Fruit fly (Drosophila melanogaster) whole organism, prepupa: ENCODE measurements around the gene fz2.
A peak's percentile ranks its signal among the peaks of the same experiment; 100 is the strongest.

Experiments used
- Blimp-1 ChIP-seq: fragments of 200-800 bp; sonication (Bioruptor generic); optimal IDR thresholded peaks from 3 replicates; lab custom pipeline; 2017; ENCODE audit warnings: missing biosample characterization, missing genetic modification characterization, mild to moderate bottlenecking, moderate library complexity, missing genetic modification reagents
- CG3919 ChIP-seq: fragments of 200-800 bp; sonication (Bioruptor generic); optimal IDR thresholded peaks from 3 replicates; lab custom pipeline; 2016; ENCODE audit warnings: missing biosample characterization, missing genetic modification characterization
- CG6854 ChIP-seq: fragments of 200-800 bp; sonication (Bioruptor generic); optimal IDR thresholded peaks from 2 replicates; lab custom pipeline; 2017; ENCODE audit warnings: missing biosample characterization, mild to moderate bottlenecking, missing genetic modification characterization
- CG9139 ChIP-seq: fragments of 200-800 bp; sonication (Bioruptor generic); optimal IDR thresholded peaks from 3 replicates; lab custom pipeline; 2017; ENCODE audit warnings: missing biosample characterization, mild to moderate bottlenecking, missing genetic modification characterization
- Gug ChIP-seq: fragments of 200-800 bp; sonication (Bioruptor generic); IDR thresholded peaks from 2 replicates; pipeline ENCODE4 v1.3.6; 2022; ENCODE audit warnings: missing biosample characterization, missing genetic modification characterization
- Hr39 ChIP-seq: fragments of 200-800 bp; sonication (Bioruptor generic); optimal IDR thresholded peaks from 2 replicates; lab custom pipeline; 2016; ENCODE audit warnings: missing biosample characterization, missing genetic modification characterization
- Hr4 ChIP-seq: fragments of 200-800 bp; sonication (Bioruptor generic); optimal IDR thresholded peaks from 3 replicates; lab custom pipeline; 2016; ENCODE audit warnings: missing biosample characterization, missing genetic modification characterization
- Lpt ChIP-seq: fragments of 200-800 bp; sonication (Bioruptor generic); optimal IDR thresholded peaks from 3 replicates; lab custom pipeline; 2016; ENCODE audit warnings: missing biosample characterization, missing genetic modification characterization
- OdsH ChIP-seq: fragments of 200-800 bp; sonication (Bioruptor generic); optimal IDR thresholded peaks from 3 replicates; lab custom pipeline; 2016; ENCODE audit warnings: missing biosample characterization, missing genetic modification characterization
- cyc ChIP-seq: fragments of 200-800 bp; sonication (Bioruptor generic); optimal IDR thresholded peaks from 3 replicates; lab custom pipeline; 2016; ENCODE audit warnings: missing biosample characterization, missing genetic modification characterization
- lz ChIP-seq: fragments of 200-800 bp; sonication (Bioruptor generic); optimal IDR thresholded peaks from 3 replicates; lab custom pipeline; 2016; ENCODE audit warnings: missing biosample characterization, missing genetic modification characterization

DNA sequence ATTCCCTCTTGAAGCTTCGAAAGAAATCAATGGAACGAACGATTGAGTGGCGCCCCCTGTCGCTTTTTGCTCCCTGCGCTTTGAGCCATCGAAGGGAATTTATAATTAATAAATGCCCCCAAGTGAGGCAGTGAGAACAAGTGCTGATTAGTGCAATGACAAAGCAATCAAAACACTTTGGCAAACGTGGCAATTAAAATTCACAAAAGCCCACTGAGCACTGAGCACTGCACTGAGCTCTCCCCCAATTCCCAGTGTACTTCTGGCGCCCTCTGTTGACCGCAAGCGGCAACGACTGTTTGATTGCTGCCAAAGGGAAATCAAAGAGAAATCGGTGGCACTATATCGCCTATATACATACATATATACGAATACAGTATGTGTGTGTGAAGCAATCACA, 57.2 kb downstream of the fz2 start:
- no peak for TF ChIP-seq Hr39
- no peak for TF ChIP-seq CG9139 (GFP tag; lab: Kevin White, UChicago)
- TF ChIP-seq lz (GFP tag; lab: Kevin White, UChicago): peak; percentile 1
- TF ChIP-seq Lpt (GFP tag; lab: Kevin White, UChicago): no peak
- TF ChIP-seq OdsH (GFP tag; lab: Kevin White, UChicago): no peak
- no peak for TF ChIP-seq CG3919
- peak; percentile 31 for TF ChIP-seq CG6854
- TF ChIP-seq cyc: no peak
- no peak for TF ChIP-seq Hr4 (GFP tag; lab: Kevin White, UChicago)
- TF ChIP-seq Gug (GFP tag; lab: Robert Waterston, UW): no peak
- TF ChIP-seq Blimp-1 (GFP tag; lab: Kevin White, UChicago): no peak
